Worm (Caenorhabditis elegans) whole organism, early embryonic: Measurements from ENCODE around the gene T25B6.4.

Experiments used
- aly-1 ChIP-seq: sonication (generic microtip); optimal IDR thresholded peaks from 2 replicates; lab custom pipeline; 2016; ENCODE audit warnings: missing genetic modification characterization, missing compliant biosample characterization
- ama-1 ChIP-seq: fragments of 150-350 bp; optimal IDR thresholded peaks from 2 replicates; lab custom pipeline; 2014
- ceh-13 ChIP-seq: fragments of 200-800 bp; sonication (Bioruptor generic); optimal IDR thresholded peaks from 2 replicates; lab custom pipeline; 2018; ENCODE audit warnings: mild to moderate bottlenecking, missing genetic modification characterization, missing compliant biosample characterization
- hnd-1 ChIP-seq: sonication (generic microtip); optimal IDR thresholded peaks from 2 replicates; lab custom pipeline; 2016; ENCODE audit warnings: missing genetic modification characterization, missing compliant biosample characterization
- pes-1 ChIP-seq: fragments of 200-800 bp; sonication (Bioruptor generic); IDR thresholded peaks from 2 replicates; pipeline ENCODE4 v1.3.6; 2022; ENCODE audit warnings: missing genetic modification reagents, missing genetic modification characterization, missing compliant biosample characterization
- scrt-1 ChIP-seq: fragments of 200-800 bp; sonication (Bioruptor generic); IDR thresholded peaks from 2 replicates; pipeline ENCODE4 v1.3.6; 2022; ENCODE audit warnings: missing genetic modification characterization, missing compliant biosample characterization
- sea-1 ChIP-seq: fragments of 200-800 bp; sonication (Bioruptor generic); conservative IDR thresholded peaks from 2 replicates; pipeline ENCODE4 v1.3.6; 2022; ENCODE audit warnings: missing genetic modification characterization, missing compliant biosample characterization

DNA sequence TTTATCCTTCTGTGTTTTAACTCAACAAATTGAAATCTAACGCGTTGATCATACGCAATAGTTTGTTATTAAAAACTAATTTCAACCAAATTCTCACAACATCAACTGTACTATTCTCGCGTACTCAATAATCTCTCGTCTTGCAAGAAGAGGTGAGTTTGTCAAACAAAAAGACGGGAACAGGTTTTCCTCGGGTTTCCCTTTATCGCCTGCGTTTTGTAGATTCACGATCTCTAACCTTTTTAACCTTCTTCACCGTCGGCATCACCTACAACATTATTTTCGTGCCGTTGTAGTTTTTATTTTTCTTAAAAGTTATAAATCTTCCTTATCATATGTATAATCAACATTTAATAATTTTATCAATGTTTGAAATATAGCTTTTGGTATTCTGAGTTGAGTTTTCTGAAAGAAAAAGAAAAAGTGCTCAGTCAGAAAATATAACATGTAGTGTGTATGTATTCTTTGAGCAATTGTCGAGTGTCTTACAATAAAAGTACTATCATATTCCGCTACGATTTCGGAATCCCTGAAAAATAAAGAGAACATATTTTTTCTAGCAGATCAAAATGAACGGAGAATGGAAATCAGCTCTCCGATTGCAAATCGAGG lies 13.5 kb downstream of the T25B6.4 start, which contains the start of gene snf-12:
- TF ChIP-seq scrt-1 (GFP tag; lab: Robert Waterston, UW) (no peak), ceh-13 (GFP tag; lab: Kevin White, UChicago) (no peak), pes-1 (GFP tag; lab: Robert Waterston, UW) (no peak), ama-1 (lab: Kevin White, UChicago) (no peak), hnd-1 (tag; lab: Kevin White, UChicago) (no peak), sea-1 (GFP tag; lab: Robert Waterston, UW) (no peak), aly-1 (tag; lab: Kevin White, UChicago) (no peak)
